Fruit fly (Drosophila melanogaster) whole organism, embryonic: ENCODE results near the gene Jon99Ciii.

Source experiments
- C15 ChIP-seq: fragments of 200-800 bp; sonication (Bioruptor generic); IDR thresholded peaks from 3 replicates; pipeline ENCODE4 v1.3.6; 2022; ENCODE audit warnings: missing biosample characterization, missing genetic modification characterization
- CG10267 ChIP-seq: fragments of 200-800 bp; sonication (Bioruptor generic); optimal IDR thresholded peaks from 2 replicates; lab custom pipeline; 2018; ENCODE audit warnings: missing biosample characterization, mild to moderate bottlenecking, missing genetic modification characterization, moderate library complexity
- CG10565 ChIP-seq: fragments of 200-800 bp; sonication (Bioruptor generic); optimal IDR thresholded peaks from 3 replicates; lab custom pipeline; 2016; ENCODE audit warnings: missing biosample characterization, mild to moderate bottlenecking, missing genetic modification characterization
- CG1233 ChIP-seq: fragments of 200-800 bp; sonication (Bioruptor generic); optimal IDR thresholded peaks from 4 replicates; lab custom pipeline; 2018; ENCODE audit warnings: missing biosample characterization, mild to moderate bottlenecking, missing genetic modification characterization
- CG12744 ChIP-seq: fragments of 200-800 bp; sonication (Bioruptor generic); optimal IDR thresholded peaks from 2 replicates; lab custom pipeline; 2016; ENCODE audit warnings: missing biosample characterization, missing genetic modification characterization
- CG13296 ChIP-seq: fragments of 200-800 bp; sonication (Bioruptor generic); optimal IDR thresholded peaks from 3 replicates; lab custom pipeline; 2018; ENCODE audit warnings: missing biosample characterization, mild to moderate bottlenecking, missing genetic modification characterization
- CG13624 ChIP-seq: fragments of 200-800 bp; sonication (Bioruptor generic); optimal IDR thresholded peaks from 2 replicates; lab custom pipeline; 2016; ENCODE audit warnings: missing biosample characterization, missing genetic modification characterization
- CG17359 ChIP-seq: fragments of 200-800 bp; sonication (Bioruptor generic); optimal IDR thresholded peaks from 3 replicates; lab custom pipeline; 2018; ENCODE audit warnings: missing biosample characterization, mild to moderate bottlenecking, missing genetic modification characterization, moderate library complexity
- CG17829 ChIP-seq: fragments of 200-800 bp; optimal IDR thresholded peaks from 2 replicates; lab custom pipeline; 2019; ENCODE audit warnings: missing biosample characterization, mild to moderate bottlenecking, missing genetic modification characterization, moderate library complexity
- CG30403 ChIP-seq: fragments of 200-800 bp; sonication (Bioruptor generic); optimal IDR thresholded peaks from 3 replicates; lab custom pipeline; 2016; ENCODE audit warnings: missing biosample characterization, missing genetic modification characterization
- CG31224 ChIP-seq: fragments of 200-800 bp; sonication (Bioruptor generic); IDR thresholded peaks from 2 replicates; pipeline ENCODE4 v1.3.6; 2022; ENCODE audit warnings: missing biosample characterization, missing genetic modification characterization
- CG4282 ChIP-seq: fragments of 200-800 bp; sonication (Bioruptor generic); optimal IDR thresholded peaks from 2 replicates; lab custom pipeline; 2016; ENCODE audit warnings: missing biosample characterization, missing genetic modification characterization
- CG4707 ChIP-seq: fragments of 200-800 bp; sonication (Bioruptor generic); optimal IDR thresholded peaks from 2 replicates; lab custom pipeline; 2018; ENCODE audit warnings: missing biosample characterization, mild to moderate bottlenecking, missing genetic modification characterization, moderate library complexity
- CG8478 ChIP-seq: fragments of >200 bp; optimal IDR thresholded peaks from 2 replicates; lab custom pipeline; 2018
- CG8765 ChIP-seq: fragments of 200-800 bp; sonication (Bioruptor generic); IDR thresholded peaks from 2 replicates; pipeline ENCODE4 v1.3.6; 2022; ENCODE audit warnings: missing biosample characterization, missing genetic modification characterization
- CG9817 ChIP-seq: fragments of 200-800 bp; sonication (Bioruptor generic); optimal IDR thresholded peaks from 2 replicates; lab custom pipeline; 2018; ENCODE audit warnings: missing biosample characterization, mild to moderate bottlenecking, missing genetic modification characterization, moderate library complexity
- CkIIα-i1 ChIP-seq: fragments of 200-800 bp; sonication (Bioruptor generic); IDR thresholded peaks from 2 replicates; pipeline ENCODE4 v1.3.6; 2022; ENCODE audit warnings: missing biosample characterization, missing genetic modification characterization
- Dfd ChIP-seq, 2 experiments: fragments of >200 bp; optimal IDR thresholded peaks; 2 replicates each; lab custom pipeline; 2017; ENCODE audit warnings: missing biosample characterization in 2 of 2, missing genetic modification characterization in 2 of 2
- Ets65A ChIP-seq: fragments of 200-800 bp; sonication (Bioruptor generic); peaks from one replicate; lab custom pipeline; 2016; ENCODE audit warnings: missing biosample characterization, missing genetic modification characterization
- HLH54F ChIP-seq: fragments of 200-800 bp; sonication (Bioruptor generic); optimal IDR thresholded peaks from 3 replicates; lab custom pipeline; 2016; ENCODE audit warnings: missing biosample characterization, missing genetic modification characterization
- Lim3 ChIP-seq: fragments of 200-800 bp; sonication (Bioruptor generic); IDR thresholded peaks from 2 replicates; pipeline ENCODE4 v1.3.6; 2022; ENCODE audit warnings: missing biosample characterization, missing genetic modification characterization
- MESR4 ChIP-seq: fragments of 200-800 bp; sonication (Bioruptor generic); optimal IDR thresholded peaks from 2 replicates; lab custom pipeline; 2018; ENCODE audit warnings: missing biosample characterization, mild to moderate bottlenecking, missing genetic modification characterization, moderate library complexity
- MTF-1 ChIP-seq: fragments of 200-800 bp; sonication (Bioruptor generic); optimal IDR thresholded peaks from 2 replicates; lab custom pipeline; 2018; ENCODE audit warnings: missing biosample characterization, mild to moderate bottlenecking, missing genetic modification characterization, borderline replicate concordance
- Med ChIP-seq: fragments of 200-800 bp; sonication (Bioruptor generic); peaks from one replicate; lab custom pipeline; 2016; ENCODE audit warnings: missing biosample characterization, missing genetic modification characterization, mild to moderate bottlenecking, inconsistent platforms, moderate library complexity
- NFAT ChIP-seq: fragments of 200-800 bp; sonication (Bioruptor generic); IDR thresholded peaks from 2 replicates; pipeline ENCODE4 v1.3.6; 2022; ENCODE audit warnings: missing biosample characterization, missing genetic modification characterization
- NK7.1 ChIP-seq: fragments of 200-800 bp; sonication (Bioruptor generic); optimal IDR thresholded peaks from 3 replicates; lab custom pipeline; 2016; ENCODE audit warnings: missing biosample characterization, missing genetic modification characterization
- Oli ChIP-seq: fragments of 200-800 bp; sonication (Bioruptor generic); optimal IDR thresholded peaks from 2 replicates; lab custom pipeline; 2018; ENCODE audit warnings: missing biosample characterization, mild to moderate bottlenecking, missing genetic modification characterization, moderate library complexity
- Rfx ChIP-seq: fragments of 200-800 bp; sonication (Bioruptor generic); IDR thresholded peaks from 2 replicates; pipeline ENCODE4 v1.3.6; 2022; ENCODE audit warnings: missing biosample characterization, missing genetic modification characterization
- Six4 ChIP-seq: fragments of 200-800 bp; sonication (Bioruptor generic); optimal IDR thresholded peaks from 2 replicates; lab custom pipeline; 2016; ENCODE audit warnings: missing biosample characterization, missing genetic modification characterization
- Tbp ChIP-seq: fragments of >200 bp; optimal IDR thresholded peaks from 2 replicates; lab custom pipeline; 2018; ENCODE audit warnings: missing biosample characterization, missing genetic modification characterization
- Trl ChIP-seq, 3 experiments: fragments of >200 bp in 2 of 3; fragments of 200-800 bp in 1 of 3; sonication (Bioruptor generic) in 1 of 3; optimal IDR thresholded peaks; 2 replicates in 1 of 3; 3 replicates in 2 of 3; lab custom pipeline; 2016 to 2017; ENCODE audit warnings: missing biosample characterization in 1 of 3, missing genetic modification characterization in 1 of 3
- bab2 ChIP-seq: fragments of 200-800 bp; sonication (Bioruptor generic); optimal IDR thresholded peaks from 2 replicates; lab custom pipeline; 2016; ENCODE audit warnings: missing biosample characterization, missing genetic modification characterization
- ci ChIP-seq: fragments of 200-800 bp; sonication (Bioruptor generic); IDR thresholded peaks from 3 replicates; pipeline ENCODE4 v1.3.6; 2022; ENCODE audit warnings: missing biosample characterization, missing genetic modification characterization
- crp ChIP-seq, 2 experiments: fragments of 200-800 bp; sonication (Bioruptor generic); optimal IDR thresholded peaks; 2 replicates in 1 of 2; 3 replicates in 1 of 2; lab custom pipeline; 2017; ENCODE audit warnings: missing biosample characterization in 2 of 2, missing genetic modification characterization in 2 of 2, mild to moderate bottlenecking in 1 of 2, moderate library complexity in 1 of 2
- ems ChIP-seq: fragments of 200-800 bp; sonication (Bioruptor generic); optimal IDR thresholded peaks from 3 replicates; lab custom pipeline; 2016; ENCODE audit warnings: missing biosample characterization, missing genetic modification characterization
- eve ChIP-seq, 2 experiments: fragments of >200 bp; optimal IDR thresholded peaks; 2 replicates each; lab custom pipeline; 2017; ENCODE audit warnings: missing biosample characterization in 2 of 2, missing genetic modification characterization in 2 of 2
- grau ChIP-seq: fragments of 200-800 bp; optimal IDR thresholded peaks from 3 replicates; lab custom pipeline; 2019; ENCODE audit warnings: missing biosample characterization, mild to moderate bottlenecking, missing genetic modification characterization, moderate library complexity
- ken ChIP-seq: fragments of 200-800 bp; sonication (Bioruptor generic); IDR thresholded peaks from 3 replicates; pipeline ENCODE4 v1.3.6; 2022; ENCODE audit warnings: missing biosample characterization, missing genetic modification characterization
- lbe ChIP-seq: fragments of 200-800 bp; sonication (Bioruptor generic); optimal IDR thresholded peaks from 2 replicates; lab custom pipeline; 2016; ENCODE audit warnings: missing biosample characterization, mild to moderate bottlenecking, missing genetic modification characterization
- lilli ChIP-seq: fragments of 200-800 bp; sonication (Bioruptor generic); optimal IDR thresholded peaks from 3 replicates; lab custom pipeline; 2016; ENCODE audit warnings: missing biosample characterization, missing genetic modification characterization
- nerfin-1 ChIP-seq: fragments of 200-800 bp; sonication (Bioruptor generic); optimal IDR thresholded peaks from 3 replicates; lab custom pipeline; 2019; ENCODE audit warnings: missing biosample characterization, mild to moderate bottlenecking, missing genetic modification characterization, moderate library complexity
- odd ChIP-seq: fragments of 200-800 bp; sonication (Bioruptor generic); optimal IDR thresholded peaks from 2 replicates; lab custom pipeline; 2017; ENCODE audit warnings: missing biosample characterization, mild to moderate bottlenecking, missing genetic modification characterization
- pfk ChIP-seq: fragments of 200-800 bp; sonication (Bioruptor generic); optimal IDR thresholded peaks from 2 replicates; lab custom pipeline; 2018; ENCODE audit warnings: missing biosample characterization, mild to moderate bottlenecking, missing genetic modification characterization, moderate library complexity
- pho ChIP-seq: fragments of 200-800 bp; sonication (Bioruptor generic); optimal IDR thresholded peaks from 2 replicates; lab custom pipeline; 2016; ENCODE audit warnings: missing biosample characterization, missing genetic modification characterization
- phol ChIP-seq: fragments of 200-800 bp; sonication (Bioruptor generic); optimal IDR thresholded peaks from 3 replicates; lab custom pipeline; 2018; ENCODE audit warnings: missing biosample characterization, mild to moderate bottlenecking, missing genetic modification characterization, moderate library complexity
- prd ChIP-seq, 3 experiments: fragments of >200 bp in 2 of 3; fragments of 200-800 bp in 1 of 3; sonication (Bioruptor generic) in 1 of 3; optimal IDR thresholded peaks in 2 of 3; IDR thresholded peaks in 1 of 3; 2 replicates in 2 of 3; 3 replicates in 1 of 3; pipeline versions ENCODE4 v1.3.6 to Lab custom; 2017 to 2022; ENCODE audit warnings: missing biosample characterization in 1 of 3, missing genetic modification characterization in 1 of 3
- sens ChIP-seq: fragments of 200-800 bp; sonication (Bioruptor generic); peaks from one replicate; lab custom pipeline; 2016; ENCODE audit warnings: missing biosample characterization, missing genetic modification characterization
- sens-2 ChIP-seq: fragments of 200-800 bp; sonication (Bioruptor generic); IDR thresholded peaks from 2 replicates; pipeline ENCODE4 v1.3.6; 2022; ENCODE audit warnings: missing biosample characterization, missing genetic modification characterization
- slbo ChIP-seq: fragments of 200-800 bp; sonication (Bioruptor generic); IDR thresholded peaks from 2 replicates; pipeline ENCODE4 v1.3.6; 2022; ENCODE audit warnings: missing biosample characterization, missing genetic modification characterization
- tin ChIP-seq: fragments of 200-800 bp; sonication (Bioruptor generic); optimal IDR thresholded peaks from 3 replicates; lab custom pipeline; 2016; ENCODE audit warnings: missing biosample characterization, missing genetic modification characterization
- wdn ChIP-seq: fragments of 200-800 bp; sonication (Bioruptor generic); IDR thresholded peaks from 2 replicates; pipeline ENCODE4 v1.3.6; 2022; ENCODE audit warnings: missing biosample characterization, missing genetic modification characterization

The Jon99Ciii gene

DNA sequence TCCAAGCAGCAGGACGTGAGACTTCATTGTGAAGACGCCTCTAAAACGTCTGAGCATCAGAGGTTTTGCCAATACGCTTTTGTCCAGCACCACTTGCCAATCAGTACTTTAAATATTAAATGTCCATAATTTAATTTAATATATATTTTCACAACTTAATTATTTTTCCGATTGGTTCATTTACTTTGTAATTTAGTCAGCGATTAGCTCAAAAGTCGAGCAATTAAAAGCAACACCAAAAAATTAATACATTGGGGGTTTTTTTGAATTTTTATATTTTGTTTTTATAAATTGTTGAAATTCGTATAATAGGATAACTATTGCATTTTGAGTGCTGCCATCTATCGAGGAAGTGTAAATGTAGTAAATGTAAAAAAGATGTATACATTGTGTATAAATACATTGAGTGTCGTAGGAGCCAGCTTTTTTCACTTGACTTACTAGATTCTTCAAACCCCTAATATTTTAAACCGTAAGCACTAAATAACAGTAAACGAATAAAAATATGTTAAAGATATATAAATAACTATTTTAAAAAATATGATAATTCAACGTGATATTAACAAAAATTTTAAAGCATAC lies 18.1 kb upstream of the Jon99Ciii start, which contains the start of gene CG15517 (continued):
- TF ChIP-seq prd (optimal IDR thresholded peaks at IDR 0.05; lab: Kevin White, UChicago) (no peak), prd (GFP tag; IDR thresholded peaks at IDR 0.05; lab: Robert Waterston, UW) (no peak), wdn (GFP tag; lab: Robert Waterston, UW) (no peak), CG1233 (no peak), phol (tag; lab: Kevin White, UChicago) (no peak), lbe (no peak), CG10267 (tag; lab: Kevin White, UChicago) (no peak), lilli (GFP tag; lab: Kevin White, UChicago) (no peak), C15 (GFP tag; lab: Robert Waterston, UW) (no peak), Six4 (GFP tag; lab: Kevin White, UChicago) (no peak), Oli (tag; lab: Kevin White, UChicago) (no peak), CG4282 (no peak), CG8478 (lab: Kevin White, UChicago) (no peak), grau (tag; lab: Kevin White, UChicago) (peak; percentile 32), ci (GFP tag; lab: Robert Waterston, UW) (no peak), Lim3 (GFP tag; lab: Robert Waterston, UW) (no peak), CG13296 (no peak), Rfx (GFP tag; lab: Robert Waterston, UW) (0 out of 2 replicates have a peak, but pooled peaks have one; percentile 30), Trl (optimal IDR thresholded peaks at IDR 0.05; lab: Kevin White, UChicago) (no peak), Trl (GFP tag; optimal IDR thresholded peaks at IDR 0.05; lab: Kevin White, UChicago) (no peak), NFAT (GFP tag; lab: Robert Waterston, UW) (no peak), Ets65A (peak; percentile 53), CG9817 (tag; lab: Kevin White, UChicago) (peak; percentile 32), Dfd (GFP tag; optimal IDR thresholded peaks at IDR 0.05; lab: Kevin White, UChicago) (no peak), CG31224 (GFP tag; lab: Robert Waterston, UW) (0 out of 2 replicates have a peak, but pooled peaks have one; percentile 6), CG17359 (tag; lab: Kevin White, UChicago) (no peak), sens (GFP tag; lab: Kevin White, UChicago) (no peak), Med (peak; percentile 66), CG12744 (no peak), MTF-1 (GFP tag; lab: Kevin White, UChicago) (no peak), slbo (GFP tag; lab: Robert Waterston, UW) (peak; percentile 55), CG4707 (GFP tag; lab: Kevin White, UChicago) (no peak), CG8765 (GFP tag; lab: Robert Waterston, UW) (no peak), CkIIα-i1 (GFP tag; lab: Robert Waterston, UW) (no peak), crp (GFP tag; optimal IDR thresholded peaks at IDR 0.05; lab: Kevin White, UChicago) (no peak), eve (GFP tag; optimal IDR thresholded peaks at IDR 0.05; lab: Kevin White, UChicago) (no peak), odd (GFP tag; lab: Kevin White, UChicago) (no peak), nerfin-1 (tag; lab: Kevin White, UChicago) (no peak), CG17829 (tag; lab: Kevin White, UChicago) (peak; percentile 30), CG13624 (GFP tag; lab: Kevin White, UChicago) (no peak), MESR4 (GFP tag; lab: Kevin White, UChicago) (no peak), pfk (GFP tag; lab: Kevin White, UChicago) (no peak), pho (GFP tag; lab: Kevin White, UChicago) (no peak), ems (GFP tag; lab: Kevin White, UChicago) (no peak), bab2 (GFP tag; lab: Kevin White, UChicago) (no peak), sens-2 (GFP tag; lab: Robert Waterston, UW) (no peak), HLH54F (GFP tag; lab: Kevin White, UChicago) (no peak), ken (no peak), CG10565 (GFP tag; lab: Kevin White, UChicago) (no peak), CG30403 (GFP tag; lab: Kevin White, UChicago) (peak; percentile 9), Tbp (GFP tag; lab: Kevin White, UChicago) (no peak), NK7.1 (no peak), tin (GFP tag; lab: Kevin White, UChicago) (no peak)
